Fruit fly (Drosophila melanogaster) whole organism, prepupa: ENCODE measurements around the gene Sema1a.

Source experiments
- Blimp-1 ChIP-seq: fragments of 200-800 bp; sonication (Bioruptor generic); optimal IDR thresholded peaks from 3 replicates; lab custom pipeline; 2017; ENCODE audit warnings: missing biosample characterization, missing genetic modification characterization, mild to moderate bottlenecking, moderate library complexity, missing genetic modification reagents
- CG10669 ChIP-seq: fragments of 200-800 bp; sonication (Bioruptor generic); optimal IDR thresholded peaks from 3 replicates; lab custom pipeline; 2018; ENCODE audit warnings: missing biosample characterization, mild to moderate bottlenecking, missing genetic modification characterization, moderate library complexity
- CG11294 ChIP-seq: fragments of 200-800 bp; sonication (Bioruptor generic); IDR thresholded peaks from 2 replicates; pipeline ENCODE4 v1.3.6; 2022; ENCODE audit warnings: missing biosample characterization, missing genetic modification characterization
- CG11762 ChIP-seq: fragments of 200-800 bp; sonication (Bioruptor generic); optimal IDR thresholded peaks from 3 replicates; lab custom pipeline; 2016; ENCODE audit warnings: missing biosample characterization, missing genetic modification characterization; ENCODE audit not compliant: insufficient read depth
- CG11902 ChIP-seq: fragments of 200-800 bp; sonication (Bioruptor generic); optimal IDR thresholded peaks from 3 replicates; lab custom pipeline; 2016; ENCODE audit warnings: missing biosample characterization, missing genetic modification characterization
- CG1621 ChIP-seq: fragments of 200-800 bp; sonication (Bioruptor generic); optimal IDR thresholded peaks from 3 replicates; lab custom pipeline; 2018; ENCODE audit warnings: missing biosample characterization, mild to moderate bottlenecking, missing genetic modification characterization
- CG32006 ChIP-seq: fragments of 200-800 bp; sonication (Bioruptor generic); optimal IDR thresholded peaks from 3 replicates; lab custom pipeline; 2017; ENCODE audit warnings: missing biosample characterization, mild to moderate bottlenecking, missing genetic modification characterization
- CG34406 ChIP-seq: fragments of 200-800 bp; sonication (Bioruptor generic); optimal IDR thresholded peaks from 3 replicates; lab custom pipeline; 2016; ENCODE audit warnings: missing biosample characterization, missing genetic modification characterization
- CG3919 ChIP-seq: fragments of 200-800 bp; sonication (Bioruptor generic); optimal IDR thresholded peaks from 3 replicates; lab custom pipeline; 2016; ENCODE audit warnings: missing biosample characterization, missing genetic modification characterization
- CG6163 ChIP-seq: fragments of 200-800 bp; sonication (Bioruptor generic); IDR thresholded peaks from 3 replicates; pipeline ENCODE4 v1.3.6; 2022; ENCODE audit warnings: missing biosample characterization, missing genetic modification characterization
- CG6276 ChIP-seq: fragments of 200-800 bp; sonication (Bioruptor generic); optimal IDR thresholded peaks from 2 replicates; lab custom pipeline; 2017; ENCODE audit warnings: missing biosample characterization, mild to moderate bottlenecking, missing genetic modification characterization
- CG6792 ChIP-seq: fragments of 200-800 bp; sonication (Bioruptor generic); optimal IDR thresholded peaks from 3 replicates; lab custom pipeline; 2016; ENCODE audit warnings: missing biosample characterization, missing genetic modification characterization
- CG6808 ChIP-seq: fragments of 200-800 bp; sonication (Bioruptor generic); optimal IDR thresholded peaks from 3 replicates; lab custom pipeline; 2017; ENCODE audit warnings: missing biosample characterization, missing genetic modification characterization, mild to moderate bottlenecking, moderate library complexity, missing genetic modification reagents
- CG6854 ChIP-seq: fragments of 200-800 bp; sonication (Bioruptor generic); optimal IDR thresholded peaks from 2 replicates; lab custom pipeline; 2017; ENCODE audit warnings: missing biosample characterization, mild to moderate bottlenecking, missing genetic modification characterization
- CG7368 ChIP-seq: fragments of 200-800 bp; sonication (Bioruptor generic); optimal IDR thresholded peaks from 3 replicates; lab custom pipeline; 2016; ENCODE audit warnings: missing biosample characterization, missing genetic modification characterization
- CG8119 ChIP-seq: fragments of 200-800 bp; sonication (Bioruptor generic); IDR thresholded peaks from 3 replicates; pipeline ENCODE4 v1.3.6; 2022; ENCODE audit warnings: missing biosample characterization, missing genetic modification characterization
- CG8319 ChIP-seq: fragments of 200-800 bp; sonication (Bioruptor generic); optimal IDR thresholded peaks from 3 replicates; lab custom pipeline; 2016; ENCODE audit warnings: missing biosample characterization, missing genetic modification characterization
- CG9139 ChIP-seq: fragments of 200-800 bp; sonication (Bioruptor generic); optimal IDR thresholded peaks from 3 replicates; lab custom pipeline; 2017; ENCODE audit warnings: missing biosample characterization, mild to moderate bottlenecking, missing genetic modification characterization
- Eip75B ChIP-seq: fragments of 200-800 bp; sonication (Bioruptor generic); optimal IDR thresholded peaks from 3 replicates; lab custom pipeline; 2016; ENCODE audit warnings: missing biosample characterization, missing genetic modification characterization
- Eip78C ChIP-seq: fragments of 200-800 bp; sonication (Bioruptor generic); peaks from one replicate; lab custom pipeline; 2016; ENCODE audit warnings: missing biosample characterization, missing genetic modification characterization
- Ets21C ChIP-seq: fragments of 200-800 bp; sonication (Bioruptor generic); optimal IDR thresholded peaks from 3 replicates; lab custom pipeline; 2016; ENCODE audit warnings: missing biosample characterization, missing genetic modification characterization
- Ets96B ChIP-seq: fragments of 200-800 bp; optimal IDR thresholded peaks from 2 replicates; lab custom pipeline; 2019; ENCODE audit warnings: missing biosample characterization, mild to moderate bottlenecking, missing genetic modification characterization, moderate library complexity
- Hr38 ChIP-seq: sonication (Bioruptor generic); optimal IDR thresholded peaks from 2 replicates; lab custom pipeline; 2016; ENCODE audit warnings: missing biosample characterization, missing genetic modification characterization
- Hr4 ChIP-seq: fragments of 200-800 bp; sonication (Bioruptor generic); optimal IDR thresholded peaks from 3 replicates; lab custom pipeline; 2016; ENCODE audit warnings: missing biosample characterization, missing genetic modification characterization
- Lpt ChIP-seq: fragments of 200-800 bp; sonication (Bioruptor generic); optimal IDR thresholded peaks from 3 replicates; lab custom pipeline; 2016; ENCODE audit warnings: missing biosample characterization, missing genetic modification characterization
- Met ChIP-seq: fragments of 200-800 bp; sonication (Bioruptor generic); optimal IDR thresholded peaks from 3 replicates; lab custom pipeline; 2016; ENCODE audit warnings: missing biosample characterization, missing genetic modification characterization
- OdsH ChIP-seq: fragments of 200-800 bp; sonication (Bioruptor generic); optimal IDR thresholded peaks from 3 replicates; lab custom pipeline; 2016; ENCODE audit warnings: missing biosample characterization, missing genetic modification characterization
- Smox ChIP-seq: fragments of 200-800 bp; sonication (Bioruptor generic); optimal IDR thresholded peaks from 3 replicates; lab custom pipeline; 2016; ENCODE audit warnings: missing biosample characterization, missing genetic modification characterization
- Sox14 ChIP-seq: fragments of 200-800 bp; sonication (Bioruptor generic); optimal IDR thresholded peaks from 3 replicates; lab custom pipeline; 2016; ENCODE audit warnings: missing biosample characterization, missing genetic modification characterization
- Sox15 ChIP-seq: fragments of 200-800 bp; sonication (Bioruptor generic); optimal IDR thresholded peaks from 3 replicates; lab custom pipeline; 2016; ENCODE audit warnings: missing biosample characterization, missing genetic modification characterization
- acj6 ChIP-seq: fragments of 200-800 bp; sonication (Bioruptor generic); optimal IDR thresholded peaks from 3 replicates; lab custom pipeline; 2016; ENCODE audit warnings: missing biosample characterization, missing genetic modification characterization
- cyc ChIP-seq: fragments of 200-800 bp; sonication (Bioruptor generic); optimal IDR thresholded peaks from 3 replicates; lab custom pipeline; 2016; ENCODE audit warnings: missing biosample characterization, missing genetic modification characterization
- dsx ChIP-seq: fragments of 200-800 bp; optimal IDR thresholded peaks from 3 replicates; lab custom pipeline; 2019; ENCODE audit warnings: missing biosample characterization, mild to moderate bottlenecking, missing genetic modification characterization, moderate library complexity; ENCODE audit not compliant: poor library complexity, severe bottlenecking
- eg ChIP-seq: fragments of 200-800 bp; sonication (Bioruptor generic); IDR thresholded peaks from 3 replicates; pipeline ENCODE4 v1.3.6; 2022; ENCODE audit warnings: missing biosample characterization, missing genetic modification characterization
- esn ChIP-seq: fragments of 200-800 bp; sonication (Bioruptor generic); optimal IDR thresholded peaks from 2 replicates; lab custom pipeline; 2016; ENCODE audit warnings: missing biosample characterization, mild to moderate bottlenecking, missing genetic modification characterization, moderate library complexity
- fd59A ChIP-seq: fragments of 200-800 bp; sonication (Bioruptor generic); optimal IDR thresholded peaks from 2 replicates; lab custom pipeline; 2017; ENCODE audit warnings: missing biosample characterization, mild to moderate bottlenecking, missing genetic modification characterization, missing genetic modification reagents
- fd85E ChIP-seq: fragments of 200-800 bp; sonication (Bioruptor generic); optimal IDR thresholded peaks from 3 replicates; lab custom pipeline; 2016; ENCODE audit warnings: missing biosample characterization, missing genetic modification characterization
- fkh ChIP-seq: fragments of 200-800 bp; sonication (Bioruptor generic); optimal IDR thresholded peaks from 3 replicates; lab custom pipeline; 2017; ENCODE audit warnings: missing biosample characterization, mild to moderate bottlenecking, missing genetic modification characterization, moderate library complexity
- lz ChIP-seq: fragments of 200-800 bp; sonication (Bioruptor generic); optimal IDR thresholded peaks from 3 replicates; lab custom pipeline; 2016; ENCODE audit warnings: missing biosample characterization, missing genetic modification characterization
- net ChIP-seq: fragments of 200-800 bp; sonication (Bioruptor generic); optimal IDR thresholded peaks from 3 replicates; lab custom pipeline; 2016; ENCODE audit warnings: missing biosample characterization, missing genetic modification characterization
- pdm3 ChIP-seq: fragments of 200-800 bp; sonication (Bioruptor generic); optimal IDR thresholded peaks from 3 replicates; lab custom pipeline; 2016; ENCODE audit warnings: missing biosample characterization, missing genetic modification characterization
- salr ChIP-seq, 2 experiments: fragments of 200-800 bp; sonication (Bioruptor generic); optimal IDR thresholded peaks; 3 replicates each; lab custom pipeline; 2016 to 2018; ENCODE audit warnings: missing biosample characterization in 2 of 2, missing genetic modification characterization in 2 of 2, mild to moderate bottlenecking in 1 of 2
- spab ChIP-seq: fragments of 200-800 bp; sonication (Bioruptor generic); optimal IDR thresholded peaks from 2 replicates; lab custom pipeline; 2017; ENCODE audit warnings: missing biosample characterization, mild to moderate bottlenecking, missing genetic modification characterization, missing genetic modification reagents
- svp ChIP-seq: fragments of 200-800 bp; sonication (Bioruptor generic); peaks from one replicate; lab custom pipeline; 2016; ENCODE audit warnings: missing biosample characterization, missing genetic modification characterization
- topi ChIP-seq: fragments of 200-800 bp; sonication (Bioruptor generic); optimal IDR thresholded peaks from 3 replicates; lab custom pipeline; 2016; ENCODE audit warnings: missing biosample characterization, missing genetic modification characterization
- vri ChIP-seq: fragments of 200-800 bp; sonication (Bioruptor generic); optimal IDR thresholded peaks from 3 replicates; lab custom pipeline; 2016; ENCODE audit warnings: missing biosample characterization, mild to moderate bottlenecking, missing genetic modification characterization

The Sema1a gene

DNA sequence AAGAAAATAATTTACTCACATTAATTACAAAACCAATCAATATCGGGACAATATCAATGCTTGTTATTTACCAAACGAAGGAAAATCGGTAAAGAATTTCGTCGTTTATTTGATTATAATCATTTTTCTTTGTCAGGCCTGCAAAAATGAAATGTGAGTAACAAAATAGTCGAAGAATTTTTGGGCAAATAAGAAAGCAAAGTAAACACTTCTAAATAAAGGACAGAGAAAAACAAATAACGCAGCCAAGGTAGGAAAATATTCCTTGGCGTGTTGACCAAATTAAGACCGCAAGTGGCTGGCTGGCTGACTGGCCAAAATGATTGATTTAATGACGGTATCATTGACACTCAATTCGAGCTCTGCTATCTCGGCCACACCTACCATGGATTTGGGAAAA, 6.2 kb downstream of the Sema1a start:
- TF ChIP-seq fkh (peak; percentile 9), CG8319 (GFP tag; lab: Kevin White, UChicago) (no peak)

DNA sequence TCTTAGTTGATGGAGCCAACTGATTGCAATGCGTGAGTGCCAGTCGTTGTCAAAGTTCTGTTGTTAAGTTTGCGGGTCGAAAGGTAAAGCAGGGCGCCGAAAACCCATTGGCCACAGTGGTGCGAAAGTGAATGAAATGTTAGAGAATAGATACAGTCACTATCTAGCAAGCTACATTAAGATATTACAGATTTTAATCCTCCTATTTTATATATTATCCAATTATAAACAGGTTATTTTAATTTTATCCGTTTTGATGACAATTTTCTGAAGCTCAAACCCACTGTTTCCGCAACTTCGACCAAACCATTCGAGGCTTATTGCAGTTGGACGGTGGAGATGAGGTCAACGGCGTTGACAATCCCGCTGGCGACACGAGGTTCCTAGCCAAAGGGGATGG, 10.5 kb downstream of the Sema1a start:
- no peak for TF ChIP-seq acj6 (GFP tag; lab: Kevin White, UChicago)
- peak; percentile 5 for TF ChIP-seq Hr4 (GFP tag; lab: Kevin White, UChicago)
- TF ChIP-seq Sox15, result no peak
- no peak for TF ChIP-seq lz (GFP tag; lab: Kevin White, UChicago)
- TF ChIP-seq spab (GFP tag; lab: Kevin White, UChicago), result no peak
- TF ChIP-seq CG34406 (GFP tag; lab: Kevin White, UChicago), result peak; percentile 12
- no peak for TF ChIP-seq CG9139 (GFP tag; lab: Kevin White, UChicago)
- TF ChIP-seq dsx (GFP tag; lab: Kevin White, UChicago), result no peak
- TF ChIP-seq fd59A (GFP tag; lab: Kevin White, UChicago), result no peak
- TF ChIP-seq Sox14 (GFP tag; lab: Kevin White, UChicago), result peak; percentile 11
- TF ChIP-seq svp (GFP tag; lab: Kevin White, UChicago), result peak; percentile 71
- TF ChIP-seq esn (GFP tag; lab: Kevin White, UChicago), result peak; percentile 23
- TF ChIP-seq fkh, result no peak
- no peak for TF ChIP-seq vri (GFP tag; lab: Kevin White, UChicago)
- peak; percentile 21 for TF ChIP-seq Eip75B (GFP tag; lab: Kevin White, UChicago)
- TF ChIP-seq net (GFP tag; lab: Kevin White, UChicago), result no peak
- TF ChIP-seq Eip78C (GFP tag; lab: Kevin White, UChicago), result peak; percentile 60
- TF ChIP-seq Met, result peak; percentile 40
- TF ChIP-seq CG32006 (GFP tag; lab: Kevin White, UChicago), result peak; percentile 31
- peak; percentile 33 for TF ChIP-seq topi (GFP tag; lab: Kevin White, UChicago)
- TF ChIP-seq fd85E, result no peak
- TF ChIP-seq Blimp-1 (GFP tag; lab: Kevin White, UChicago), result no peak
- TF ChIP-seq pdm3 (GFP tag; lab: Kevin White, UChicago), result no peak
- TF ChIP-seq CG6808 (GFP tag; lab: Kevin White, UChicago), result no peak
- TF ChIP-seq Ets96B, result no peak
- no peak for TF ChIP-seq Ets21C
- no peak for TF ChIP-seq CG6854 (GFP tag; lab: Kevin White, UChicago)
- no peak for TF ChIP-seq Hr38 (GFP tag; lab: Kevin White, UChicago)
- no peak for TF ChIP-seq CG1621 (tag; lab: Kevin White, UChicago)
- TF ChIP-seq CG6276 (GFP tag; lab: Kevin White, UChicago), result no peak
- no peak for TF ChIP-seq CG6163 (GFP tag; lab: Robert Waterston, UW)
- TF ChIP-seq Lpt (GFP tag; lab: Kevin White, UChicago), result no peak
- peak; percentile 17 for TF ChIP-seq CG3919 (GFP tag; lab: Kevin White, UChicago)
- no peak for TF ChIP-seq CG6792 (GFP tag; lab: Kevin White, UChicago)
- TF ChIP-seq OdsH (GFP tag; lab: Kevin White, UChicago), result peak; percentile 19
- no peak for TF ChIP-seq CG11294
- no peak for TF ChIP-seq CG7368 (GFP tag; lab: Kevin White, UChicago)
- TF ChIP-seq CG8119 (GFP tag; lab: Robert Waterston, UW), result no peak
- TF ChIP-seq Smox, result peak; percentile 18
- peak; percentile 19 for TF ChIP-seq cyc (GFP tag; lab: Kevin White, UChicago)
- no peak for TF ChIP-seq salr (GFP tag; optimal IDR thresholded peaks at IDR 0.05; lab: Kevin White, UChicago)
- no peak for TF ChIP-seq CG10669 (GFP tag; lab: Kevin White, UChicago)
- TF ChIP-seq CG11902 (GFP tag; lab: Kevin White, UChicago), result no peak
- TF ChIP-seq CG11762 (GFP tag; lab: Kevin White, UChicago), result no peak
- TF ChIP-seq eg (GFP tag; lab: Robert Waterston, UW), result no peak
